Fruit fly (Drosophila melanogaster) whole organism, embryonic: ENCODE measurements around the gene ldbr.

Experiments used
- Asciz ChIP-seq: fragments of 200-800 bp; sonication (Bioruptor generic); optimal IDR thresholded peaks from 2 replicates; lab custom pipeline; 2017; ENCODE audit warnings: missing biosample characterization, mild to moderate bottlenecking, missing genetic modification characterization, missing genetic modification reagents
- BEAF-32 ChIP-seq: fragments of 200-800 bp; sonication (Bioruptor generic); optimal IDR thresholded peaks from 3 replicates; lab custom pipeline; 2017; ENCODE audit warnings: missing biosample characterization, missing genetic modification characterization, mild to moderate bottlenecking, moderate library complexity, missing genetic modification reagents
- Bteb2 ChIP-seq: fragments of 200-800 bp; sonication (Bioruptor generic); optimal IDR thresholded peaks from 2 replicates; lab custom pipeline; 2016; ENCODE audit warnings: missing biosample characterization, missing genetic modification characterization
- CG10654 ChIP-seq: fragments of 200-800 bp; sonication (Bioruptor generic); optimal IDR thresholded peaks from 2 replicates; lab custom pipeline; 2016; ENCODE audit warnings: missing biosample characterization, missing genetic modification characterization
- CG11247 ChIP-seq: fragments of 200-800 bp; sonication (Bioruptor generic); IDR thresholded peaks from 2 replicates; pipeline ENCODE4 v1.3.6; 2022; ENCODE audit warnings: missing biosample characterization, missing genetic modification characterization
- CG12236 ChIP-seq: fragments of 200-800 bp; sonication (Bioruptor generic); optimal IDR thresholded peaks from 2 replicates; lab custom pipeline; 2016; ENCODE audit warnings: missing biosample characterization, missing genetic modification characterization
- CG13296 ChIP-seq: fragments of 200-800 bp; sonication (Bioruptor generic); optimal IDR thresholded peaks from 3 replicates; lab custom pipeline; 2018; ENCODE audit warnings: missing biosample characterization, mild to moderate bottlenecking, missing genetic modification characterization
- CG14441 ChIP-seq: fragments of 200-800 bp; sonication (Bioruptor generic); IDR thresholded peaks from 2 replicates; pipeline ENCODE4 v1.3.6; 2022; ENCODE audit warnings: missing biosample characterization, missing genetic modification characterization
- CG15479 ChIP-seq: fragments of 200-800 bp; sonication (Bioruptor generic); optimal IDR thresholded peaks from 3 replicates; lab custom pipeline; 2019; ENCODE audit warnings: missing biosample characterization, mild to moderate bottlenecking, missing genetic modification characterization, moderate library complexity
- CG17385 ChIP-seq: fragments of 200-800 bp; sonication (Bioruptor generic); optimal IDR thresholded peaks from 3 replicates; lab custom pipeline; 2018; ENCODE audit warnings: missing biosample characterization, mild to moderate bottlenecking, missing genetic modification characterization
- CG18011 ChIP-seq: fragments of 200-800 bp; sonication (Bioruptor generic); optimal IDR thresholded peaks from 2 replicates; lab custom pipeline; 2017; ENCODE audit warnings: missing biosample characterization, missing genetic modification characterization, mild to moderate bottlenecking, moderate library complexity, missing genotype
- CG18476 ChIP-seq: fragments of 200-800 bp; sonication (Bioruptor generic); optimal IDR thresholded peaks from 2 replicates; lab custom pipeline; 2016; ENCODE audit warnings: missing biosample characterization, mild to moderate bottlenecking, missing genetic modification characterization
- CG3065 ChIP-seq: fragments of 200-800 bp; sonication (Bioruptor generic); optimal IDR thresholded peaks from 2 replicates; lab custom pipeline; 2016; ENCODE audit warnings: missing biosample characterization, missing genetic modification characterization
- CG31365 ChIP-seq: fragments of 200-800 bp; sonication (Bioruptor generic); optimal IDR thresholded peaks from 2 replicates; lab custom pipeline; 2018; ENCODE audit warnings: missing biosample characterization, mild to moderate bottlenecking, missing genetic modification characterization
- CG31441 ChIP-seq: fragments of 200-800 bp; sonication (Bioruptor generic); IDR thresholded peaks from 2 replicates; pipeline ENCODE4 v1.3.6; 2022; ENCODE audit warnings: missing biosample characterization, missing genetic modification characterization
- CG4424 ChIP-seq: fragments of 200-800 bp; sonication (Bioruptor generic); optimal IDR thresholded peaks from 3 replicates; lab custom pipeline; 2016; ENCODE audit warnings: missing biosample characterization, missing genetic modification characterization
- CG4854 ChIP-seq: fragments of 200-800 bp; sonication (Bioruptor generic); optimal IDR thresholded peaks from 2 replicates; lab custom pipeline; 2016; ENCODE audit warnings: missing biosample characterization, missing genetic modification characterization, inconsistent platforms
- CG6813 ChIP-seq: fragments of 200-800 bp; sonication (Bioruptor generic); optimal IDR thresholded peaks from 2 replicates; lab custom pipeline; 2017; ENCODE audit warnings: missing biosample characterization, missing genetic modification characterization, mild to moderate bottlenecking, moderate library complexity, missing genetic modification reagents
- CG7372 ChIP-seq: fragments of 200-800 bp; sonication (Bioruptor generic); IDR thresholded peaks from 2 replicates; pipeline ENCODE4 v1.3.6; 2022; ENCODE audit warnings: missing biosample characterization, missing genetic modification characterization
- CG7987 ChIP-seq: fragments of 200-800 bp; sonication (Bioruptor generic); optimal IDR thresholded peaks from 2 replicates; lab custom pipeline; 2018; ENCODE audit warnings: missing biosample characterization, mild to moderate bottlenecking, missing genetic modification characterization, moderate library complexity
- D ChIP-seq, 2 experiments: fragments of 200-800 bp in 1 of 2; fragments of >200 bp in 1 of 2; sonication (Bioruptor generic) in 1 of 2; optimal IDR thresholded peaks; 2 replicates in 1 of 2; 3 replicates in 1 of 2; lab custom pipeline; 2017; ENCODE audit warnings: mild to moderate bottlenecking in 1 of 2, missing biosample characterization in 1 of 2, missing genetic modification characterization in 1 of 2, missing genetic modification reagents in 1 of 2
- D19A ChIP-seq: fragments of 200-800 bp; optimal IDR thresholded peaks from 3 replicates; lab custom pipeline; 2019; ENCODE audit warnings: missing biosample characterization, mild to moderate bottlenecking, missing genetic modification characterization, moderate library complexity
- Dfd ChIP-seq, 2 experiments: fragments of >200 bp; optimal IDR thresholded peaks; 2 replicates each; lab custom pipeline; 2017; ENCODE audit warnings: missing biosample characterization in 2 of 2, missing genetic modification characterization in 2 of 2
- HHEX ChIP-seq: fragments of 200-800 bp; sonication (Bioruptor generic); optimal IDR thresholded peaks from 3 replicates; lab custom pipeline; 2017; ENCODE audit warnings: missing biosample characterization, mild to moderate bottlenecking, missing genetic modification characterization, missing genetic modification reagents
- Kr ChIP-seq: fragments of 200-800 bp; sonication (Bioruptor generic); optimal IDR thresholded peaks from 2 replicates; lab custom pipeline; 2017; ENCODE audit warnings: missing biosample characterization, mild to moderate bottlenecking, missing genetic modification characterization
- PHDP ChIP-seq: fragments of 200-800 bp; sonication (Bioruptor generic); optimal IDR thresholded peaks from 3 replicates; lab custom pipeline; 2018; ENCODE audit warnings: missing biosample characterization, mild to moderate bottlenecking, missing genetic modification characterization, moderate library complexity
- Pdp1 ChIP-seq, 2 experiments: fragments of 200-800 bp; sonication (Bioruptor generic); optimal IDR thresholded peaks; 3 replicates each; lab custom pipeline; 2016; ENCODE audit warnings: missing biosample characterization in 2 of 2, missing genetic modification characterization in 2 of 2, mild to moderate bottlenecking in 1 of 2, moderate library complexity in 1 of 2
- Ravus ChIP-seq: fragments of 200-800 bp; sonication (Bioruptor generic); IDR thresholded peaks from 2 replicates; pipeline ENCODE4 v1.3.6; 2022; ENCODE audit warnings: missing biosample characterization, missing genetic modification characterization
- Scr ChIP-seq: fragments of 200-800 bp; sonication (Bioruptor generic); IDR thresholded peaks from 2 replicates; pipeline ENCODE4 v1.3.6; 2022; ENCODE audit warnings: missing biosample characterization, missing genetic modification characterization; ENCODE audit not compliant: partially characterized antibody
- Six4 ChIP-seq: fragments of 200-800 bp; sonication (Bioruptor generic); optimal IDR thresholded peaks from 2 replicates; lab custom pipeline; 2016; ENCODE audit warnings: missing biosample characterization, missing genetic modification characterization
- Tbp ChIP-seq: fragments of >200 bp; optimal IDR thresholded peaks from 2 replicates; lab custom pipeline; 2018; ENCODE audit warnings: missing biosample characterization, missing genetic modification characterization
- chn ChIP-seq: fragments of 200-800 bp; sonication (Bioruptor generic); optimal IDR thresholded peaks from 2 replicates; lab custom pipeline; 2016; ENCODE audit warnings: missing biosample characterization, missing genetic modification characterization
- en ChIP-seq: fragments of 200-800 bp; sonication (Bioruptor generic); optimal IDR thresholded peaks from 2 replicates; lab custom pipeline; 2016; ENCODE audit warnings: missing biosample characterization, missing genetic modification characterization
- gem ChIP-seq: fragments of 200-800 bp; sonication (Bioruptor generic); optimal IDR thresholded peaks from 2 replicates; lab custom pipeline; 2019; ENCODE audit warnings: missing biosample characterization, mild to moderate bottlenecking, missing genetic modification characterization, moderate library complexity
- gsb ChIP-seq: fragments of 200-800 bp; sonication (Bioruptor generic); IDR thresholded peaks from 2 replicates; pipeline ENCODE4 v1.3.6; 2022; ENCODE audit warnings: missing biosample characterization, missing genetic modification characterization
- h ChIP-seq: fragments of >200 bp; optimal IDR thresholded peaks from 2 replicates; lab custom pipeline; 2017
- hbn ChIP-seq: fragments of 200-800 bp; sonication (Bioruptor generic); IDR thresholded peaks from 2 replicates; pipeline ENCODE4 v1.3.6; 2022; ENCODE audit warnings: missing biosample characterization, missing genetic modification characterization; ENCODE audit not compliant: partially characterized antibody
- ken ChIP-seq: fragments of 200-800 bp; sonication (Bioruptor generic); IDR thresholded peaks from 3 replicates; pipeline ENCODE4 v1.3.6; 2022; ENCODE audit warnings: missing biosample characterization, missing genetic modification characterization
- kni ChIP-seq: fragments of 200-800 bp; sonication (Bioruptor generic); optimal IDR thresholded peaks from 3 replicates; lab custom pipeline; 2017; ENCODE audit warnings: mild to moderate bottlenecking, missing biosample characterization, missing genetic modification reagents, missing genetic modification characterization
- maf-S ChIP-seq: fragments of 200-800 bp; sonication (Bioruptor generic); optimal IDR thresholded peaks from 2 replicates; lab custom pipeline; 2016; ENCODE audit warnings: missing biosample characterization, missing genetic modification characterization
- oc ChIP-seq: fragments of 200-800 bp; sonication (Bioruptor generic); optimal IDR thresholded peaks from 2 replicates; lab custom pipeline; 2018; ENCODE audit warnings: missing biosample characterization, mild to moderate bottlenecking, missing genetic modification characterization, moderate library complexity
- pb ChIP-seq: fragments of 200-800 bp; sonication (Bioruptor generic); optimal IDR thresholded peaks from 3 replicates; lab custom pipeline; 2016; ENCODE audit warnings: missing biosample characterization, missing genetic modification characterization
- peb ChIP-seq: fragments of 200-800 bp; sonication (Bioruptor generic); IDR thresholded peaks from 2 replicates; pipeline ENCODE4 v1.3.6; 2022; ENCODE audit warnings: missing biosample characterization, missing genetic modification characterization
- pita ChIP-seq: fragments of 200-800 bp; sonication (Bioruptor generic); optimal IDR thresholded peaks from 2 replicates; lab custom pipeline; 2017; ENCODE audit warnings: missing biosample characterization, mild to moderate bottlenecking, missing genetic modification characterization
- pnt ChIP-seq: fragments of 200-800 bp; sonication (Bioruptor generic); optimal IDR thresholded peaks from 3 replicates; lab custom pipeline; 2016; ENCODE audit warnings: missing biosample characterization, missing genetic modification characterization
- rib ChIP-seq: fragments of 200-800 bp; sonication (Bioruptor generic); IDR thresholded peaks from 2 replicates; pipeline ENCODE4 v1.3.6; 2022; ENCODE audit warnings: missing biosample characterization, missing genetic modification characterization
- sima ChIP-seq: fragments of 200-800 bp; sonication (Bioruptor generic); optimal IDR thresholded peaks from 2 replicates; lab custom pipeline; 2016; ENCODE audit warnings: missing biosample characterization, missing genetic modification characterization
- stwl ChIP-seq: fragments of 200-800 bp; sonication (Bioruptor generic); optimal IDR thresholded peaks from 3 replicates; lab custom pipeline; 2018; ENCODE audit warnings: missing biosample characterization, mild to moderate bottlenecking, missing genetic modification characterization, moderate library complexity
- sug ChIP-seq: fragments of 200-800 bp; optimal IDR thresholded peaks from 2 replicates; lab custom pipeline; 2019; ENCODE audit warnings: missing biosample characterization, mild to moderate bottlenecking, missing genetic modification characterization, moderate library complexity
- twi ChIP-seq: fragments of 200-800 bp; optimal IDR thresholded peaks from 2 replicates; lab custom pipeline; 2019; ENCODE audit warnings: missing biosample characterization, mild to moderate bottlenecking, missing genetic modification characterization, moderate library complexity

The ldbr gene

DNA sequence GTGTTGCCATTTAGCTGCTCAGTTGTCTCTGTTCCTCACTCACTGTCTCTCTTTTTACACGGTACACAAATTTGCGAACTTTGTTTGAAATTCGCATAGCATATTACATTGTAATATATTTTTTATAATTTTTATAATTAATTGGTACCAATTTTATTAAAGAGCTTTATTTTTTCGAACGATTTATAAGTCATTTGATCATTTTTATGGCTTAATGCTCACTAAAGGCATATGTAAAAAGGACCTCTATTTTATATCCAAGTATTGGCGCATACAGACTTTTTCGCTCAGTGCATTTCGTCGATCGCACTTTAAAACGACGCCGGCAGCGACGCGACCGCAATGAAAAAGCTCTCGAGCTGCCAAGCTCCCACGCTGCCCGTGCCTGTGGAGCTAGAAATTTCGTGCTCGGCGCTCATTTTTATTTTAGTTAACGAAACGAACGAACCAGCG lies 25.5 kb upstream of the ldbr start (continued):
- TF ChIP-seq peb (GFP tag; lab: Robert Waterston, UW) (peak; percentile 79), pb (peak; percentile 60), gsb (GFP tag; lab: Robert Waterston, UW) (peak; percentile 96), Asciz (GFP tag; lab: Kevin White, UChicago) (peak; percentile 84), twi (tag; lab: Kevin White, UChicago) (no peak), CG17385 (GFP tag; lab: Kevin White, UChicago) (peak; percentile 93), CG12236 (GFP tag; lab: Kevin White, UChicago) (peak; percentile 30), BEAF-32 (GFP tag; lab: Kevin White, UChicago) (peak; percentile 17), kni (no peak), CG18476 (GFP tag; lab: Kevin White, UChicago) (peak; percentile 88), CG6813 (peak; percentile 86), CG10654 (peak; percentile 90), h (no peak), CG7987 (GFP tag; lab: Kevin White, UChicago) (peak; percentile 81), CG15479 (GFP tag; lab: Kevin White, UChicago) (no peak), D19A (peak; percentile 87), Dfd (GFP tag; optimal IDR thresholded peaks at IDR 0.05; lab: Kevin White, UChicago) (no peak), rib (GFP tag; lab: Robert Waterston, UW) (peak; percentile 97), ken (GFP tag; lab: Robert Waterston, UW) (peak; percentile 78; the same call in 2 of the 3 replicates), pita (GFP tag; lab: Kevin White, UChicago) (no peak), CG11247 (GFP tag; lab: Robert Waterston, UW) (peak; percentile 96), CG3065 (peak; percentile 82), D (optimal IDR thresholded peaks at IDR 0.05; lab: Kevin White, UChicago) (no peak), D (GFP tag; optimal IDR thresholded peaks at IDR 0.05; lab: Kevin White, UChicago) (peak; percentile 78), Scr (no peak), maf-S (GFP tag; lab: Kevin White, UChicago) (peak; percentile 79), stwl (tag; lab: Kevin White, UChicago) (no peak), CG7372 (GFP tag; lab: Robert Waterston, UW) (peak; percentile 95), CG4424 (GFP tag; lab: Kevin White, UChicago) (peak; percentile 88), CG13296 (GFP tag; lab: Kevin White, UChicago) (peak; percentile 97), PHDP (tag; lab: Kevin White, UChicago) (peak; percentile 97), sima (GFP tag; lab: Kevin White, UChicago) (no peak), CG31441 (GFP tag; lab: Robert Waterston, UW) (peak; percentile 92), Bteb2 (GFP tag; lab: Kevin White, UChicago) (peak; percentile 88), Ravus (GFP tag; lab: Robert Waterston, UW) (peak; percentile 87), Kr (GFP tag; lab: Kevin White, UChicago) (no peak), CG18011 (peak; percentile 83), Tbp (GFP tag; lab: Kevin White, UChicago) (no peak), Six4 (peak; percentile 85), oc (tag; lab: Kevin White, UChicago) (peak; percentile 91), en (GFP tag; lab: Kevin White, UChicago) (peak; percentile 55), CG4854 (GFP tag; lab: Kevin White, UChicago) (peak; percentile 82), hbn (GFP tag; lab: Robert Waterston, UW) (no peak), chn (GFP tag; lab: Kevin White, UChicago) (peak; percentile 78), HHEX (GFP tag; lab: Kevin White, UChicago) (peak; percentile 97), pnt (GFP tag; lab: Kevin White, UChicago) (peak; percentile 70), CG14441 (GFP tag; lab: Robert Waterston, UW) (peak; percentile 94), CG31365 (peak; percentile 46), Pdp1 (GFP tag; optimal IDR thresholded peaks at IDR 0.05; lab: Kevin White, UChicago) (peak; percentile 78 to 88), sug (tag; lab: Kevin White, UChicago) (peak; percentile 96), gem (tag; lab: Kevin White, UChicago) (peak; percentile 98)
